Fruit fly (Drosophila melanogaster) whole organism, embryonic: Measurements from ENCODE around the gene AIMP2.
A peak's percentile ranks its signal among the peaks of the same experiment; 100 is the strongest.

Experiments used
- Awh ChIP-seq: fragments of 200-800 bp; sonication (Bioruptor generic); IDR thresholded peaks from 2 replicates; pipeline ENCODE4, ENCODE4 v1.3.6; 2022; ENCODE audit warnings: missing biosample characterization, missing genetic modification characterization
- Bdp1 ChIP-seq: fragments of 200-800 bp; sonication (Bioruptor generic); optimal IDR thresholded peaks from 3 replicates; lab custom pipeline; 2016; ENCODE audit warnings: missing biosample characterization, missing genetic modification characterization
- Blimp-1 ChIP-seq: fragments of 200-800 bp; sonication (Bioruptor generic); optimal IDR thresholded peaks from 3 replicates; lab custom pipeline; 2018; ENCODE audit warnings: missing biosample characterization, missing genetic modification characterization, mild to moderate bottlenecking, moderate library complexity, missing genetic modification reagents
- CG11695 ChIP-seq: fragments of 200-800 bp; sonication (Bioruptor generic); IDR thresholded peaks from 3 replicates; pipeline ENCODE4 v1.3.6; 2022; ENCODE audit warnings: missing biosample characterization, missing genetic modification characterization
- CG11723 ChIP-seq: fragments of 200-800 bp; sonication (Bioruptor generic); optimal IDR thresholded peaks from 2 replicates; lab custom pipeline; 2017; ENCODE audit warnings: missing biosample characterization, mild to moderate bottlenecking, missing genetic modification characterization
- CG12391 ChIP-seq: fragments of 200-800 bp; sonication (Bioruptor generic); optimal IDR thresholded peaks from 3 replicates; lab custom pipeline; 2018; ENCODE audit warnings: missing biosample characterization, mild to moderate bottlenecking, missing genetic modification characterization, moderate library complexity
- CG13894 ChIP-seq: fragments of 200-800 bp; sonication (Bioruptor generic); optimal IDR thresholded peaks from 3 replicates; lab custom pipeline; 2018; ENCODE audit warnings: missing biosample characterization, mild to moderate bottlenecking, missing genetic modification characterization, moderate library complexity
- CG17912 ChIP-seq: fragments of 200-800 bp; sonication (Bioruptor generic); optimal IDR thresholded peaks from 2 replicates; lab custom pipeline; 2018; ENCODE audit warnings: missing biosample characterization, mild to moderate bottlenecking, missing genetic modification characterization
- CG18262 ChIP-seq: fragments of 200-800 bp; optimal IDR thresholded peaks from 3 replicates; lab custom pipeline; 2019; ENCODE audit warnings: missing biosample characterization, mild to moderate bottlenecking, missing genetic modification characterization, moderate library complexity
- CG18619 ChIP-seq: fragments of 200-800 bp; sonication (Bioruptor generic); optimal IDR thresholded peaks from 3 replicates; lab custom pipeline; 2017; ENCODE audit warnings: missing biosample characterization, mild to moderate bottlenecking, missing genetic modification characterization
- CG2120 ChIP-seq: fragments of 200-800 bp; sonication (Bioruptor generic); optimal IDR thresholded peaks from 3 replicates; lab custom pipeline; 2016; ENCODE audit warnings: missing biosample characterization, missing genetic modification characterization
- CG33557 ChIP-seq: fragments of 200-800 bp; sonication (Bioruptor generic); optimal IDR thresholded peaks from 2 replicates; lab custom pipeline; 2019; ENCODE audit warnings: missing biosample characterization, mild to moderate bottlenecking, missing genetic modification characterization, moderate library complexity
- CG3407 ChIP-seq: fragments of 200-800 bp; sonication (Bioruptor generic); optimal IDR thresholded peaks from 2 replicates; lab custom pipeline; 2018; ENCODE audit warnings: missing biosample characterization, mild to moderate bottlenecking, missing genetic modification characterization
- CG6254 ChIP-seq: fragments of 200-800 bp; sonication (Bioruptor generic); optimal IDR thresholded peaks from 3 replicates; lab custom pipeline; 2017; ENCODE audit warnings: mild to moderate bottlenecking, missing biosample characterization, missing genetic modification reagents, missing genetic modification characterization
- CG7372 ChIP-seq: fragments of 200-800 bp; sonication (Bioruptor generic); IDR thresholded peaks from 2 replicates; pipeline ENCODE4 v1.3.6; 2022; ENCODE audit warnings: missing biosample characterization, missing genetic modification characterization
- CG7839 ChIP-seq: fragments of 200-800 bp; sonication (Bioruptor generic); optimal IDR thresholded peaks from 3 replicates; lab custom pipeline; 2018; ENCODE audit warnings: missing biosample characterization, mild to moderate bottlenecking, missing genetic modification characterization, moderate library complexity
- CG8089 ChIP-seq: fragments of 200-800 bp; sonication (Bioruptor generic); optimal IDR thresholded peaks from 3 replicates; lab custom pipeline; 2016; ENCODE audit warnings: missing biosample characterization, missing genetic modification characterization
- D19B ChIP-seq: fragments of 200-800 bp; sonication (Bioruptor generic); optimal IDR thresholded peaks from 2 replicates; lab custom pipeline; 2017; ENCODE audit warnings: missing biosample characterization, mild to moderate bottlenecking, missing genetic modification characterization
- Dref ChIP-seq: fragments of 200-800 bp; sonication (Bioruptor generic); IDR thresholded peaks from 2 replicates; pipeline ENCODE4 v1.3.6; 2022; ENCODE audit warnings: missing biosample characterization, missing genetic modification characterization
- ERR ChIP-seq: fragments of 200-800 bp; sonication (Bioruptor generic); optimal IDR thresholded peaks from 2 replicates; lab custom pipeline; 2016; ENCODE audit warnings: missing biosample characterization, missing genetic modification characterization
- Mad ChIP-seq: fragments of 200-800 bp; sonication (Bioruptor generic); optimal IDR thresholded peaks from 2 replicates; lab custom pipeline; 2016; ENCODE audit warnings: missing biosample characterization, missing genetic modification characterization
- Med ChIP-seq: fragments of 200-800 bp; sonication (Bioruptor generic); peaks from one replicate; lab custom pipeline; 2016; ENCODE audit warnings: missing biosample characterization, missing genetic modification characterization, mild to moderate bottlenecking, inconsistent platforms, moderate library complexity
- Mrtf ChIP-seq: fragments of 200-800 bp; sonication (Bioruptor generic); IDR thresholded peaks from 3 replicates; pipeline ENCODE4 v1.3.6; 2022; ENCODE audit warnings: missing biosample characterization, missing genetic modification characterization
- Opbp ChIP-seq: fragments of 200-800 bp; sonication (Bioruptor generic); IDR thresholded peaks from 3 replicates; pipeline ENCODE4 v1.3.6; 2022; ENCODE audit warnings: missing biosample characterization, missing genetic modification characterization; ENCODE audit not compliant: partially characterized antibody
- Pdp1 ChIP-seq, 2 experiments: fragments of 200-800 bp; sonication (Bioruptor generic); optimal IDR thresholded peaks; 3 replicates each; lab custom pipeline; 2016; ENCODE audit warnings: missing biosample characterization in 2 of 2, missing genetic modification characterization in 2 of 2, mild to moderate bottlenecking in 1 of 2, moderate library complexity in 1 of 2
- Ravus ChIP-seq: fragments of 200-800 bp; sonication (Bioruptor generic); IDR thresholded peaks from 2 replicates; pipeline ENCODE4 v1.3.6; 2022; ENCODE audit warnings: missing biosample characterization, missing genetic modification characterization
- Side ChIP-seq: fragments of 200-800 bp; sonication (Bioruptor generic); optimal IDR thresholded peaks from 2 replicates; lab custom pipeline; 2016; ENCODE audit warnings: missing biosample characterization, missing genetic modification characterization
- Sin3A ChIP-seq: fragments of >200 bp; optimal IDR thresholded peaks from 2 replicates; lab custom pipeline; 2018
- Taf1 ChIP-seq: fragments of 200-800 bp; sonication (Bioruptor generic); IDR thresholded peaks from 2 replicates; pipeline ENCODE4 v1.3.6; 2022; ENCODE audit warnings: missing biosample characterization, missing genetic modification characterization
- bcd ChIP-seq: fragments of 200-800 bp; sonication (Bioruptor generic); optimal IDR thresholded peaks from 2 replicates; lab custom pipeline; 2017; ENCODE audit warnings: missing biosample characterization, mild to moderate bottlenecking, missing genetic modification characterization
- btn ChIP-seq: fragments of 200-800 bp; sonication (Bioruptor generic); optimal IDR thresholded peaks from 2 replicates; lab custom pipeline; 2016; ENCODE audit warnings: missing biosample characterization, missing genetic modification characterization
- chif ChIP-seq, 2 experiments: fragments of 200-800 bp; sonication (Bioruptor generic); optimal IDR thresholded peaks; 3 replicates each; lab custom pipeline; 2016; ENCODE audit warnings: missing biosample characterization in 2 of 2, missing genetic modification characterization in 2 of 2
- ci ChIP-seq: fragments of 200-800 bp; sonication (Bioruptor generic); IDR thresholded peaks from 3 replicates; pipeline ENCODE4 v1.3.6; 2022; ENCODE audit warnings: missing biosample characterization, missing genetic modification characterization
- dati ChIP-seq: fragments of 200-800 bp; sonication (Bioruptor generic); IDR thresholded peaks from 2 replicates; pipeline ENCODE4 v1.3.6; 2022; ENCODE audit warnings: missing biosample characterization, missing genetic modification characterization
- ftz-f1 ChIP-seq: fragments of 200-800 bp; sonication (Bioruptor generic); optimal IDR thresholded peaks from 2 replicates; lab custom pipeline; 2016; ENCODE audit warnings: missing biosample characterization, missing genetic modification characterization
- grn ChIP-seq: fragments of 200-800 bp; sonication (Bioruptor generic); optimal IDR thresholded peaks from 3 replicates; lab custom pipeline; 2017; ENCODE audit warnings: missing biosample characterization, missing genetic modification characterization
- her ChIP-seq: fragments of 200-800 bp; sonication (Bioruptor generic); optimal IDR thresholded peaks from 2 replicates; lab custom pipeline; 2016; ENCODE audit warnings: missing biosample characterization, missing genetic modification characterization
- ken ChIP-seq: fragments of 200-800 bp; sonication (Bioruptor generic); IDR thresholded peaks from 3 replicates; pipeline ENCODE4 v1.3.6; 2022; ENCODE audit warnings: missing biosample characterization, missing genetic modification characterization
- kni ChIP-seq: fragments of 200-800 bp; sonication (Bioruptor generic); optimal IDR thresholded peaks from 3 replicates; lab custom pipeline; 2017; ENCODE audit warnings: mild to moderate bottlenecking, missing biosample characterization, missing genetic modification reagents, missing genetic modification characterization
- lab ChIP-seq: fragments of 200-800 bp; sonication (Bioruptor generic); optimal IDR thresholded peaks from 3 replicates; lab custom pipeline; 2017; ENCODE audit warnings: missing biosample characterization, missing genetic modification characterization, mild to moderate bottlenecking, moderate library complexity, missing genetic modification reagents
- lilli ChIP-seq: fragments of 200-800 bp; sonication (Bioruptor generic); optimal IDR thresholded peaks from 3 replicates; lab custom pipeline; 2016; ENCODE audit warnings: missing biosample characterization, missing genetic modification characterization
- lola ChIP-seq, 3 experiments: fragments of >200 bp in 2 of 3; fragments of 200-800 bp in 1 of 3; sonication (Bioruptor generic) in 1 of 3; optimal IDR thresholded peaks; 2 replicates each; lab custom pipeline; 2017 to 2019; ENCODE audit warnings: missing biosample characterization in 3 of 3, missing genetic modification characterization in 3 of 3, mild to moderate bottlenecking in 1 of 3, moderate library complexity in 1 of 3
- mirr ChIP-seq: fragments of 200-800 bp; sonication (Bioruptor generic); optimal IDR thresholded peaks from 3 replicates; lab custom pipeline; 2018; ENCODE audit warnings: missing biosample characterization, mild to moderate bottlenecking, missing genetic modification characterization
- pros ChIP-seq: fragments of 200-800 bp; sonication (Bioruptor generic); optimal IDR thresholded peaks from 3 replicates; lab custom pipeline; 2019; ENCODE audit warnings: missing biosample characterization, mild to moderate bottlenecking, missing genetic modification characterization, moderate library complexity
- ranshi ChIP-seq: fragments of 200-800 bp; sonication (Bioruptor generic); IDR thresholded peaks from 2 replicates; pipeline ENCODE4 v1.3.6; 2022; ENCODE audit warnings: missing biosample characterization, missing genetic modification characterization
- sima ChIP-seq: fragments of 200-800 bp; sonication (Bioruptor generic); optimal IDR thresholded peaks from 2 replicates; lab custom pipeline; 2016; ENCODE audit warnings: missing biosample characterization, missing genetic modification characterization
- sisA ChIP-seq: fragments of 200-800 bp; sonication (Bioruptor generic); IDR thresholded peaks from 2 replicates; pipeline ENCODE4 v1.3.6; 2022; ENCODE audit warnings: missing biosample characterization, missing genetic modification characterization
- twi ChIP-seq: fragments of 200-800 bp; optimal IDR thresholded peaks from 2 replicates; lab custom pipeline; 2019; ENCODE audit warnings: missing biosample characterization, mild to moderate bottlenecking, missing genetic modification characterization, moderate library complexity
- wek ChIP-seq: fragments of 200-800 bp; sonication (Bioruptor generic); optimal IDR thresholded peaks from 3 replicates; lab custom pipeline; 2018; ENCODE audit warnings: missing biosample characterization, mild to moderate bottlenecking, missing genetic modification characterization, moderate library complexity
- wor ChIP-seq: fragments of 200-800 bp; sonication (Bioruptor generic); IDR thresholded peaks from 2 replicates; pipeline ENCODE4 v1.3.6; 2022; ENCODE audit warnings: missing biosample characterization, missing genetic modification characterization

AIMP2 gene

dm6 chr3L:15538582-15539490, 44.6 kb upstream of the AIMP2 start (continued):
- TF ChIP-seq ranshi (GFP tag; lab: Robert Waterston, UW): no peak
- TF ChIP-seq Awh (GFP tag; lab: Robert Waterston, UW): no peak
- no peak for TF ChIP-seq Taf1 (GFP tag; lab: Robert Waterston, UW)
- TF ChIP-seq ERR (GFP tag; lab: Kevin White, UChicago): no peak
- TF ChIP-seq Bdp1 (GFP tag; lab: Kevin White, UChicago): no peak
- TF ChIP-seq grn (GFP tag; lab: Kevin White, UChicago): peak; percentile 86
- TF ChIP-seq Pdp1 (GFP tag; optimal IDR thresholded peaks at IDR 0.05; lab: Kevin White, UChicago): peak in 1 of 2 experiments; percentile 35
- no peak for TF ChIP-seq lilli (GFP tag; lab: Kevin White, UChicago)
- no peak for TF ChIP-seq lola (GFP tag; optimal IDR thresholded peaks at IDR 0.05; lab: Kevin White, UChicago)
- no peak for TF ChIP-seq CG7372 (GFP tag; lab: Robert Waterston, UW)
- TF ChIP-seq CG6254: no peak
- TF ChIP-seq Side (GFP tag; lab: Kevin White, UChicago): no peak
- no peak for TF ChIP-seq CG11723 (GFP tag; lab: Kevin White, UChicago)
- no peak for TF ChIP-seq ken (GFP tag; lab: Robert Waterston, UW)
- no peak for TF ChIP-seq dati (GFP tag; lab: Robert Waterston, UW)
- TF ChIP-seq sima: no peak
- no peak for TF ChIP-seq wor (GFP tag; lab: Robert Waterston, UW)
- peak; percentile 18 for TF ChIP-seq CG18262
- TF ChIP-seq CG18619 (GFP tag; lab: Kevin White, UChicago): no peak
- no peak for TF ChIP-seq twi (tag; lab: Kevin White, UChicago)
- TF ChIP-seq bcd (GFP tag; lab: Kevin White, UChicago): no peak
- TF ChIP-seq her (GFP tag; lab: Kevin White, UChicago): no peak
- TF ChIP-seq Sin3A: no peak
- no peak for TF ChIP-seq btn (GFP tag; lab: Kevin White, UChicago)
- peak; percentile 41 for TF ChIP-seq mirr (GFP tag; lab: Kevin White, UChicago)
- TF ChIP-seq lab (GFP tag; lab: Kevin White, UChicago): peak; percentile 2
- TF ChIP-seq Mrtf (GFP tag; lab: Robert Waterston, UW): no peak
- no peak for TF ChIP-seq sisA (GFP tag; lab: Robert Waterston, UW)
- TF ChIP-seq Mad: no peak
- no peak for TF ChIP-seq CG7839 (tag; lab: Kevin White, UChicago)
- no peak for TF ChIP-seq CG33557
- TF ChIP-seq D19B (GFP tag; lab: Kevin White, UChicago): peak; percentile 61
- no peak for TF ChIP-seq CG11695
- TF ChIP-seq CG3407: no peak
- TF ChIP-seq Blimp-1: peak; percentile 1
- no peak for TF ChIP-seq Dref (GFP tag; lab: Robert Waterston, UW)
- no peak for TF ChIP-seq ci (GFP tag; lab: Robert Waterston, UW)
- TF ChIP-seq wek (GFP tag; lab: Kevin White, UChicago): no peak
- TF ChIP-seq CG17912 (GFP tag; lab: Kevin White, UChicago): no peak

- no peak for TF ChIP-seq CG13894
- TF ChIP-seq CG12391 (tag; lab: Kevin White, UChicago): no peak
- peak in 1 of 2 experiments; percentile 53 for TF ChIP-seq Pdp1 (GFP tag; optimal IDR thresholded peaks at IDR 0.05; lab: Kevin White, UChicago)
- no peak for TF ChIP-seq pros (GFP tag; lab: Kevin White, UChicago)
- TF ChIP-seq CG2120: no peak
- TF ChIP-seq chif (GFP tag; optimal IDR thresholded peaks at IDR 0.05; lab: Kevin White, UChicago): no peak
- no peak for TF ChIP-seq Ravus (GFP tag; lab: Robert Waterston, UW)
- no peak for TF ChIP-seq ken (GFP tag; lab: Robert Waterston, UW)
- peak; percentile 8 for TF ChIP-seq Med (GFP tag; lab: Kevin White, UChicago)
- TF ChIP-seq Opbp (GFP tag; lab: Robert Waterston, UW): no peak
- TF ChIP-seq Blimp-1: peak; percentile 12
- TF ChIP-seq CG8089 (GFP tag; lab: Kevin White, UChicago): no peak
- TF ChIP-seq ftz-f1: no peak
- TF ChIP-seq kni (GFP tag; lab: Kevin White, UChicago): peak; percentile 12
These were observed 43.5 kb upstream of the AIMP2 start for dm6 chr3L:15539903-15540409.
